Fruit fly (Drosophila melanogaster) whole organism, embryonic: ENCODE data around the gene ninaB.

Experiments
- BEAF-32 ChIP-seq: fragments of 200-800 bp; sonication (Bioruptor generic); optimal IDR thresholded peaks from 3 replicates; lab custom pipeline; 2017; ENCODE audit warnings: missing biosample characterization, missing genetic modification characterization, mild to moderate bottlenecking, moderate library complexity, missing genetic modification reagents
- CG11398 ChIP-seq: fragments of 200-800 bp; sonication (Bioruptor generic); optimal IDR thresholded peaks from 2 replicates; lab custom pipeline; 2016; ENCODE audit warnings: missing biosample characterization, missing genetic modification characterization
- CG11695 ChIP-seq: fragments of 200-800 bp; sonication (Bioruptor generic); IDR thresholded peaks from 3 replicates; pipeline ENCODE4 v1.3.6; 2022; ENCODE audit warnings: missing biosample characterization, missing genetic modification characterization
- CG1233 ChIP-seq: fragments of 200-800 bp; sonication (Bioruptor generic); optimal IDR thresholded peaks from 4 replicates; lab custom pipeline; 2018; ENCODE audit warnings: missing biosample characterization, mild to moderate bottlenecking, missing genetic modification characterization
- CG12391 ChIP-seq: fragments of 200-800 bp; sonication (Bioruptor generic); optimal IDR thresholded peaks from 3 replicates; lab custom pipeline; 2018; ENCODE audit warnings: missing biosample characterization, mild to moderate bottlenecking, missing genetic modification characterization, moderate library complexity
- CG13123 ChIP-seq: fragments of 200-800 bp; sonication (Bioruptor generic); optimal IDR thresholded peaks from 2 replicates; lab custom pipeline; 2016; ENCODE audit warnings: missing biosample characterization, missing genetic modification characterization
- CG1529 ChIP-seq: fragments of 200-800 bp; sonication (Bioruptor generic); optimal IDR thresholded peaks from 3 replicates; lab custom pipeline; 2018; ENCODE audit warnings: missing biosample characterization, missing genetic modification characterization
- CG17612 ChIP-seq: fragments of 200-800 bp; sonication (Bioruptor generic); IDR thresholded peaks from 2 replicates; pipeline ENCODE4 v1.3.6; 2022; ENCODE audit warnings: missing biosample characterization, missing genetic modification characterization
- CG17829 ChIP-seq: fragments of 200-800 bp; optimal IDR thresholded peaks from 2 replicates; lab custom pipeline; 2019; ENCODE audit warnings: missing biosample characterization, mild to moderate bottlenecking, missing genetic modification characterization, moderate library complexity
- CG18476 ChIP-seq: fragments of 200-800 bp; sonication (Bioruptor generic); optimal IDR thresholded peaks from 2 replicates; lab custom pipeline; 2016; ENCODE audit warnings: missing biosample characterization, mild to moderate bottlenecking, missing genetic modification characterization
- CG2678 ChIP-seq: fragments of 200-800 bp; sonication (Bioruptor generic); optimal IDR thresholded peaks from 3 replicates; lab custom pipeline; 2019; ENCODE audit warnings: missing biosample characterization, mild to moderate bottlenecking, missing genetic modification characterization, moderate library complexity
- CG32767 ChIP-seq: fragments of 200-800 bp; sonication (Bioruptor generic); IDR thresholded peaks from 2 replicates; pipeline ENCODE4 v1.3.6; 2022; ENCODE audit warnings: missing biosample characterization, missing genetic modification characterization
- CG33557 ChIP-seq: fragments of 200-800 bp; sonication (Bioruptor generic); optimal IDR thresholded peaks from 2 replicates; lab custom pipeline; 2019; ENCODE audit warnings: missing biosample characterization, mild to moderate bottlenecking, missing genetic modification characterization, moderate library complexity
- CG3838 ChIP-seq: fragments of 200-800 bp; sonication (Bioruptor generic); optimal IDR thresholded peaks from 3 replicates; lab custom pipeline; 2016; ENCODE audit warnings: missing biosample characterization, missing genetic modification characterization
- CG42726 ChIP-seq: fragments of 200-800 bp; sonication (Bioruptor generic); IDR thresholded peaks from 2 replicates; pipeline ENCODE4 v1.3.6; 2022; ENCODE audit warnings: missing biosample characterization, missing genetic modification characterization; ENCODE audit not compliant: partially characterized antibody
- CG6272 ChIP-seq: fragments of 200-800 bp; sonication (Bioruptor generic); IDR thresholded peaks from 2 replicates; pipeline ENCODE4 v1.3.6; 2022; ENCODE audit warnings: missing biosample characterization, missing genetic modification characterization
- CG8281 ChIP-seq: fragments of 200-800 bp; sonication (Bioruptor generic); optimal IDR thresholded peaks from 2 replicates; lab custom pipeline; 2018; ENCODE audit warnings: missing biosample characterization, mild to moderate bottlenecking, missing genetic modification characterization, moderate library complexity
- Camta ChIP-seq: fragments of 200-800 bp; sonication (Bioruptor generic); optimal IDR thresholded peaks from 2 replicates; lab custom pipeline; 2016; ENCODE audit warnings: missing biosample characterization, missing genetic modification characterization
- Eip74EF ChIP-seq, 2 experiments: fragments of 200-800 bp in 1 of 2; fragments of >200 bp in 1 of 2; sonication (Bioruptor generic) in 1 of 2; optimal IDR thresholded peaks; 2 replicates each; lab custom pipeline; 2017 to 2019; ENCODE audit warnings: missing biosample characterization in 2 of 2, missing genetic modification characterization in 2 of 2, mild to moderate bottlenecking in 1 of 2, moderate library complexity in 1 of 2
- HHEX ChIP-seq: fragments of 200-800 bp; sonication (Bioruptor generic); optimal IDR thresholded peaks from 3 replicates; lab custom pipeline; 2017; ENCODE audit warnings: missing biosample characterization, mild to moderate bottlenecking, missing genetic modification characterization, missing genetic modification reagents
- Hr78 ChIP-seq, 2 experiments: fragments of 200-800 bp in 1 of 2; fragments of >200 bp in 1 of 2; sonication (Bioruptor generic) in 1 of 2; optimal IDR thresholded peaks; 2 replicates each; lab custom pipeline; 2017 to 2019; ENCODE audit warnings: missing biosample characterization in 2 of 2, missing genetic modification characterization in 2 of 2, mild to moderate bottlenecking in 1 of 2, moderate library complexity in 1 of 2
- Mes4 ChIP-seq: fragments of 200-800 bp; sonication (Bioruptor generic); optimal IDR thresholded peaks from 2 replicates; lab custom pipeline; 2016; ENCODE audit warnings: missing biosample characterization, missing genetic modification characterization
- NC2β ChIP-seq: fragments of 200-800 bp; sonication (Bioruptor generic); optimal IDR thresholded peaks from 2 replicates; lab custom pipeline; 2016; ENCODE audit warnings: missing biosample characterization, missing genetic modification characterization
- Poxn ChIP-seq: fragments of 200-800 bp; sonication (Bioruptor generic); IDR thresholded peaks from 2 replicates; pipeline ENCODE4 v1.3.6; 2022; ENCODE audit warnings: missing biosample characterization, missing genetic modification characterization
- Rx ChIP-seq: fragments of 200-800 bp; sonication (Bioruptor generic); IDR thresholded peaks from 2 replicates; pipeline ENCODE4 v1.3.6; 2022; ENCODE audit warnings: missing biosample characterization, missing genetic modification characterization
- ash1 ChIP-seq: fragments of 200-800 bp; sonication (Bioruptor generic); optimal IDR thresholded peaks from 2 replicates; lab custom pipeline; 2018; ENCODE audit warnings: missing biosample characterization, mild to moderate bottlenecking, missing genetic modification characterization
- bsh ChIP-seq, 2 experiments: fragments of 200-800 bp; sonication (Bioruptor generic); optimal IDR thresholded peaks; 2 replicates each; lab custom pipeline; 2017 to 2018; ENCODE audit warnings: mild to moderate bottlenecking in 2 of 2, missing biosample characterization in 2 of 2, missing genetic modification characterization in 2 of 2, moderate library complexity in 1 of 2
- cato ChIP-seq: fragments of 200-800 bp; sonication (Bioruptor generic); optimal IDR thresholded peaks from 2 replicates; lab custom pipeline; 2016; ENCODE audit warnings: missing biosample characterization, missing genetic modification characterization, borderline replicate concordance
- gcm2 ChIP-seq: fragments of 200-800 bp; sonication (Bioruptor generic); optimal IDR thresholded peaks from 2 replicates; lab custom pipeline; 2016; ENCODE audit warnings: missing biosample characterization, missing genetic modification characterization
- gem ChIP-seq: fragments of 200-800 bp; sonication (Bioruptor generic); optimal IDR thresholded peaks from 2 replicates; lab custom pipeline; 2019; ENCODE audit warnings: missing biosample characterization, mild to moderate bottlenecking, missing genetic modification characterization, moderate library complexity
- jing ChIP-seq: fragments of 200-800 bp; sonication (Bioruptor generic); optimal IDR thresholded peaks from 2 replicates; lab custom pipeline; 2018; ENCODE audit warnings: missing biosample characterization, mild to moderate bottlenecking, missing genetic modification characterization
- lilli ChIP-seq: fragments of 200-800 bp; sonication (Bioruptor generic); optimal IDR thresholded peaks from 3 replicates; lab custom pipeline; 2016; ENCODE audit warnings: missing biosample characterization, missing genetic modification characterization
- lola ChIP-seq, 3 experiments: fragments of >200 bp in 2 of 3; fragments of 200-800 bp in 1 of 3; sonication (Bioruptor generic) in 1 of 3; optimal IDR thresholded peaks; 2 replicates each; lab custom pipeline; 2017 to 2019; ENCODE audit warnings: missing biosample characterization in 3 of 3, missing genetic modification characterization in 3 of 3, mild to moderate bottlenecking in 1 of 3, moderate library complexity in 1 of 3
- maf-S ChIP-seq: fragments of 200-800 bp; sonication (Bioruptor generic); optimal IDR thresholded peaks from 2 replicates; lab custom pipeline; 2016; ENCODE audit warnings: missing biosample characterization, missing genetic modification characterization
- p53 ChIP-seq: fragments of 200-800 bp; sonication (Bioruptor generic); optimal IDR thresholded peaks from 2 replicates; lab custom pipeline; 2016; ENCODE audit warnings: missing biosample characterization, missing genetic modification characterization
- peb ChIP-seq: fragments of 200-800 bp; sonication (Bioruptor generic); IDR thresholded peaks from 2 replicates; pipeline ENCODE4 v1.3.6; 2022; ENCODE audit warnings: missing biosample characterization, missing genetic modification characterization
- prd ChIP-seq, 3 experiments: fragments of >200 bp in 2 of 3; fragments of 200-800 bp in 1 of 3; sonication (Bioruptor generic) in 1 of 3; optimal IDR thresholded peaks in 2 of 3; IDR thresholded peaks in 1 of 3; 2 replicates in 2 of 3; 3 replicates in 1 of 3; pipeline versions ENCODE4 v1.3.6 to Lab custom; 2017 to 2022; ENCODE audit warnings: missing biosample characterization in 1 of 3, missing genetic modification characterization in 1 of 3
- tin ChIP-seq: fragments of 200-800 bp; sonication (Bioruptor generic); optimal IDR thresholded peaks from 3 replicates; lab custom pipeline; 2016; ENCODE audit warnings: missing biosample characterization, missing genetic modification characterization
- wek ChIP-seq: fragments of 200-800 bp; sonication (Bioruptor generic); optimal IDR thresholded peaks from 3 replicates; lab custom pipeline; 2018; ENCODE audit warnings: missing biosample characterization, mild to moderate bottlenecking, missing genetic modification characterization, moderate library complexity

The ninaB gene

DNA sequence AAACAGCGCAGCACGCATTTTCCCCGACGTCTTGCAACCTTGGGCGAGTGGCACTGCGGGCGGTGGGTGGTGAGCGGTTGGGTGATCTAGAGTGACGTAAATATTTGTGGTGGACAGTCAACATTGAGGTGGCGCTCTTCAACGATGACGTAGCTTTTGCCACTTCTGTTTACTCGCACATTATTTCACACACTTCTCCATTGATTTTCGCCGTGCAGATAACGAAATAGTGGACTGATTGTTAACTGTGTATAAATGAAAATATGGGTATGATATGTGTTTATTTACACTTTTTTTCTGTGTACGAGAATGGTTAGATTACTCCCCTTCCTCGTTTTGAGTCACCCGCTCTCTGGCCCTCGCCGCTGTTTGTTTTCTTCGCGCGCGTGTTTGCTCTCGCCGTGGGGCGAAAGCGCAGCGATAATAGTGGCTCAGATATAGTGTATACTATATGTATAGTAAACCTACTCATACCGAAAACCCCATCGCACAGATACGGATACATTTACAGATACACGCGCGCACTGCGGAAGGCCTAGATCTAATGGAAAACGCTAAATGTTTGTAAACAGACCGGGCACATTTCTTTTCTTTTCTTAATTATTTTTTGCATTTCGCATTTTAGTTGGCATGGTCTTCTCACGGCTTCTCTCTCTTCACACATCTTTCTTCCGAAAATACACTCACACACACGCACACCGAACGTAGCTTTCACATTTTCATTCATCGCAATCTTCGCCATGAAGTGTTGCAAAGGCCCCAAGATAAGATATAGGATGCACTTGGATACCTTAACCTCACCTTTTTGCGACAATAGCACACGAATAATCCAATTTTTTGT is 13.8 kb upstream of the ninaB start, which contains the start of gene omd (continued):
- TF ChIP-seq CG12391 (tag; lab: Kevin White, UChicago) = peak; percentile 37
- TF ChIP-seq CG6272 = no peak
- TF ChIP-seq peb (GFP tag; lab: Robert Waterston, UW) = peak; percentile 18
- peak in 1 of 2 experiments; percentile 59 for TF ChIP-seq bsh (GFP tag; optimal IDR thresholded peaks at IDR 0.05; lab: Kevin White, UChicago)
- TF ChIP-seq maf-S (GFP tag; lab: Kevin White, UChicago) = peak; percentile 56
- TF ChIP-seq lola (GFP tag; optimal IDR thresholded peaks at IDR 0.05; lab: Kevin White, UChicago) = peak in 1 of 3 experiments; percentile 55
- peak; percentile 60 for TF ChIP-seq CG1529 (GFP tag; lab: Kevin White, UChicago)
- no peak for TF ChIP-seq BEAF-32
- TF ChIP-seq CG18476 (GFP tag; lab: Kevin White, UChicago) = peak; percentile 5
- peak; percentile 47; the same call in 1 of the 2 replicates for TF ChIP-seq CG32767 (GFP tag; lab: Robert Waterston, UW)
- peak; percentile 56 for TF ChIP-seq gcm2
- TF ChIP-seq CG11398 = peak; percentile 31
- TF ChIP-seq gem = no peak
- no peak for TF ChIP-seq prd (optimal IDR thresholded peaks at IDR 0.05; lab: Kevin White, UChicago)
- peak; percentile 44; the same call in 1 of the 3 replicates for TF ChIP-seq prd (GFP tag; IDR thresholded peaks at IDR 0.05; lab: Robert Waterston, UW)
- no peak for TF ChIP-seq CG2678 (tag; lab: Kevin White, UChicago)
- TF ChIP-seq CG11695 = peak; percentile 37; the same call in 1 of the 3 replicates
- peak; percentile 27 for TF ChIP-seq CG3838
- TF ChIP-seq CG8281 (tag; lab: Kevin White, UChicago) = peak; percentile 16
- TF ChIP-seq Eip74EF (GFP tag; optimal IDR thresholded peaks at IDR 0.05; lab: Kevin White, UChicago) = peak in 1 of 2 experiments; percentile 45
- TF ChIP-seq CG17829 (tag; lab: Kevin White, UChicago) = peak; percentile 36
- TF ChIP-seq HHEX (GFP tag; lab: Kevin White, UChicago) = peak; percentile 66
- peak; percentile 39 for TF ChIP-seq p53
- TF ChIP-seq Rx (GFP tag; lab: Robert Waterston, UW) = no peak
- no peak for TF ChIP-seq CG42726 (GFP tag; lab: Robert Waterston, UW)
- peak; percentile 80 for TF ChIP-seq wek (GFP tag; lab: Kevin White, UChicago)
- peak; percentile 19; the same call in 1 of the 2 replicates for TF ChIP-seq Poxn (GFP tag; lab: Robert Waterston, UW)
- peak; percentile 33 for TF ChIP-seq cato (GFP tag; lab: Kevin White, UChicago)
- peak; percentile 64 for TF ChIP-seq NC2β (GFP tag; lab: Kevin White, UChicago)
- TF ChIP-seq CG17612 (GFP tag; lab: Robert Waterston, UW) = peak; percentile 45; the same call in 1 of the 2 replicates
- TF ChIP-seq, all 482 proteins: peak for 288

- no peak for TF ChIP-seq tin
- TF ChIP-seq jing = no peak
- TF ChIP-seq CG13123 (GFP tag; lab: Kevin White, UChicago) = no peak
- no peak for TF ChIP-seq CG1233 (GFP tag; lab: Kevin White, UChicago)
- TF ChIP-seq lilli (GFP tag; lab: Kevin White, UChicago) = no peak
- no peak for TF ChIP-seq ash1
- TF ChIP-seq CG42726 (GFP tag; lab: Robert Waterston, UW) = no peak
- TF ChIP-seq CG8281 (tag; lab: Kevin White, UChicago) = no peak
- no peak for TF ChIP-seq CG33557 (GFP tag; lab: Kevin White, UChicago)
- no peak for TF ChIP-seq Camta (GFP tag; lab: Kevin White, UChicago)
- TF ChIP-seq Mes4 (GFP tag; lab: Kevin White, UChicago) = no peak
- no peak for TF ChIP-seq Hr78 (GFP tag; optimal IDR thresholded peaks at IDR 0.05; lab: Kevin White, UChicago)
- TF ChIP-seq, all 482 proteins: peak for 0
Measured at dm6 chr3R:13693753-13694152, 6.6 kb upstream of the ninaB start, which contains the start of gene CG14367. TSS of gene CG14367 (plus strand) at chr3R:13694053.
